Worm (Caenorhabditis elegans): ENCODE results near the gene str-23.

DNA sequence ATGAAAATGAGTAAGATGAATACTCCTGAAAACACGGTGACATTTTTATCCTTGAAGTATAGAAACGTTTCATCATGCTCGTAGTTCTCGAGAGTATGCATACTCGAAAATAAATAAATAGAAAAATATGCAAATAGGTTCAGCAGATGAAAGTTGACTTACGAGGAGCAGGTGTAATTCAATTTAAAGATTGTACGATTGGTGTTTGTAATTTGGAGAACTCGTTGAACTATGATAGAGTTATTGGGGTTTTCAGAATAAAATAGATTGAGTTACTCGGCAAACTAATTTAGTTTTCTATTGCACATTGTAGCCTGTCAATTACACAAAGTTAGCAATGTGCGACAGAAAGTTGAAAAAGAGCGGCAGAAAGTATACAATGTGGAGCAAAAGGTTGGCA, 5.8 kb upstream of the str-23 start, which contains the start of gene srz-44:
- TF ChIP-seq F13H6.1 (tag; optimal IDR thresholded peaks at IDR 0.05) (no peak), snpc-4 (tag; optimal IDR thresholded peaks at IDR 0.05) (no peak), nhr-6 (tag; optimal IDR thresholded peaks at IDR 0.05) (no peak), R02D3.7 (tag; optimal IDR thresholded peaks at IDR 0.05) (no peak), elt-3 (tag; optimal IDR thresholded peaks at IDR 0.05) (no peak), nhr-25 (tag; optimal IDR thresholded peaks at IDR 0.05) (no peak), elt-1 (tag; optimal IDR thresholded peaks at IDR 0.05) (no peak), lin-11 (tag; optimal IDR thresholded peaks at IDR 0.05) (no peak), nhr-12 (tag; optimal IDR thresholded peaks at IDR 0.05) (no peak), sma-3 (GFP tag; optimal IDR thresholded peaks at IDR 0.05) (no peak), fos-1 (tag; optimal IDR thresholded peaks at IDR 0.05) (no peak), crh-2 (tag; optimal IDR thresholded peaks at IDR 0.05) (no peak), blmp-1 (tag; optimal IDR thresholded peaks at IDR 0.05; ENCODE audit: insufficient read depth) (no peak)
